Worm (Caenorhabditis elegans) whole organism, mixed stage, embryonic: ENCODE measurements around the gene tag-10.

Source experiments
- M03D4.4 ChIP-seq: sonication (generic microtip); optimal IDR thresholded peaks from 2 replicates; lab custom pipeline; 2017; ENCODE audit warnings: mild to moderate bottlenecking, missing genetic modification characterization, missing compliant biosample characterization
- bed-3 ChIP-seq: fragments of 200-800 bp; sonication (Bioruptor generic); optimal IDR thresholded peaks from 3 replicates; lab custom pipeline; 2018; ENCODE audit warnings: mild to moderate bottlenecking, missing genetic modification characterization, moderate library complexity, missing compliant biosample characterization
- blmp-1 ChIP-seq: fragments of 150-350 bp; optimal IDR thresholded peaks from 2 replicates; lab custom pipeline; 2014; ENCODE audit warnings: missing biosample characterization, missing genetic modification characterization
- ceh-39 ChIP-seq: fragments of 150-350 bp; optimal IDR thresholded peaks from 2 replicates; lab custom pipeline; 2014; ENCODE audit warnings: missing biosample characterization, missing genetic modification characterization
- ceh-83 ChIP-seq: fragments of 200-800 bp; sonication (Bioruptor generic); optimal IDR thresholded peaks from 2 replicates; lab custom pipeline; 2018; ENCODE audit warnings: mild to moderate bottlenecking, missing genetic modification characterization, missing compliant biosample characterization
- ces-1 ChIP-seq: fragments of 150-350 bp; optimal IDR thresholded peaks from 2 replicates; lab custom pipeline; 2014; ENCODE audit warnings: missing biosample characterization, missing genetic modification reagents, missing genetic modification characterization
- cnd-1 ChIP-seq: fragments of 200-800 bp; sonication (Bioruptor generic); optimal IDR thresholded peaks from 2 replicates; lab custom pipeline; 2018; ENCODE audit warnings: mild to moderate bottlenecking, missing genetic modification characterization, missing compliant biosample characterization
- drap-1 ChIP-seq: fragments of 200-800 bp; sonication (Bioruptor generic); optimal IDR thresholded peaks from 3 replicates; lab custom pipeline; 2018; ENCODE audit warnings: mild to moderate bottlenecking, missing genetic modification characterization, missing compliant biosample characterization
- elt-3 ChIP-seq: fragments of 150-350 bp; optimal IDR thresholded peaks from 2 replicates; lab custom pipeline; 2014; ENCODE audit warnings: missing biosample characterization, missing genetic modification characterization
- flh-1 ChIP-seq: fragments of 200-800 bp; sonication (Bioruptor generic); optimal IDR thresholded peaks from 2 replicates; lab custom pipeline; 2018; ENCODE audit warnings: mild to moderate bottlenecking, missing genetic modification characterization, moderate library complexity, missing compliant biosample characterization
- hlh-1 ChIP-seq: fragments of 150-350 bp; optimal IDR thresholded peaks from 2 replicates; lab custom pipeline; 2014; ENCODE audit warnings: missing biosample characterization, missing genetic modification reagents, missing genetic modification characterization
- lin-13 ChIP-seq: fragments of 150-350 bp; optimal IDR thresholded peaks from 2 replicates; lab custom pipeline; 2014; ENCODE audit warnings: missing biosample characterization, missing genetic modification characterization
- lin-32 ChIP-seq: fragments of 200-800 bp; sonication (Bioruptor generic); optimal IDR thresholded peaks from 2 replicates; lab custom pipeline; 2018; ENCODE audit warnings: mild to moderate bottlenecking, missing genetic modification characterization, missing compliant biosample characterization
- lsy-2 ChIP-seq: fragments of 150-350 bp; optimal IDR thresholded peaks from 2 replicates; lab custom pipeline; 2014; ENCODE audit warnings: missing biosample characterization, missing genetic modification characterization
- mab-5 ChIP-seq: fragments of 150-350 bp; optimal IDR thresholded peaks from 2 replicates; lab custom pipeline; 2014; ENCODE audit warnings: missing biosample characterization, missing genetic modification characterization
- mep-1 ChIP-seq: fragments of 150-350 bp; optimal IDR thresholded peaks from 2 replicates; lab custom pipeline; 2017; ENCODE audit warnings: missing biosample characterization, missing genetic modification reagents, missing genetic modification characterization, inconsistent platforms
- mls-2 ChIP-seq: sonication (generic microtip); optimal IDR thresholded peaks from 2 replicates; lab custom pipeline; 2016; ENCODE audit warnings: mild to moderate bottlenecking, missing genetic modification characterization, moderate library complexity, missing compliant biosample characterization
- nhr-12 ChIP-seq: fragments of 150-350 bp; optimal IDR thresholded peaks from 2 replicates; lab custom pipeline; 2014; ENCODE audit warnings: missing biosample characterization, missing genetic modification characterization
- nhr-2 ChIP-seq: fragments of 150-350 bp; optimal IDR thresholded peaks from 2 replicates; lab custom pipeline; 2014; ENCODE audit warnings: missing biosample characterization, missing genetic modification characterization
- nhr-237 ChIP-seq: fragments of 150-350 bp; optimal IDR thresholded peaks from 2 replicates; lab custom pipeline; 2014; ENCODE audit warnings: missing biosample characterization, missing genetic modification characterization
- nhr-28 ChIP-seq: fragments of 150-350 bp; optimal IDR thresholded peaks from 2 replicates; lab custom pipeline; 2014; ENCODE audit warnings: missing biosample characterization, missing genetic modification characterization
- nhr-76 ChIP-seq: sonication (generic microtip); optimal IDR thresholded peaks from 2 replicates; lab custom pipeline; 2017; ENCODE audit warnings: missing biosample characterization, missing genetic modification characterization
- pha-4 ChIP-seq: fragments of 150-350 bp; optimal IDR thresholded peaks from 2 replicates; lab custom pipeline; 2018; ENCODE audit warnings: missing biosample characterization, missing genetic modification reagents, missing genetic modification characterization
- sem-2 ChIP-seq: fragments of 200-800 bp; sonication (Bioruptor generic); optimal IDR thresholded peaks from 2 replicates; lab custom pipeline; 2018; ENCODE audit warnings: mild to moderate bottlenecking, missing genetic modification characterization, missing compliant biosample characterization
- snpc-4 ChIP-seq: fragments of 150-350 bp; optimal IDR thresholded peaks from 2 replicates; lab custom pipeline; 2014; ENCODE audit warnings: missing biosample characterization, missing genetic modification characterization
- sptf-1 ChIP-seq: sonication (generic microtip); optimal IDR thresholded peaks from 2 replicates; lab custom pipeline; 2017; ENCODE audit warnings: mild to moderate bottlenecking, missing genetic modification characterization, moderate library complexity, missing compliant biosample characterization
- unc-120 ChIP-seq: sonication (generic microtip); optimal IDR thresholded peaks from 2 replicates; lab custom pipeline; 2017; ENCODE audit warnings: missing genetic modification characterization, missing compliant biosample characterization; ENCODE audit not compliant: poor library complexity, severe bottlenecking
- unc-39 ChIP-seq: fragments of 150-350 bp; optimal IDR thresholded peaks from 2 replicates; lab custom pipeline; 2014; ENCODE audit warnings: missing biosample characterization, missing genetic modification characterization
- unc-62 ChIP-seq: fragments of 150-350 bp; optimal IDR thresholded peaks from 2 replicates; lab custom pipeline; 2014; ENCODE audit warnings: missing biosample characterization, missing genetic modification reagents, missing genetic modification characterization
- zip-8 ChIP-seq: fragments of 150-350 bp; optimal IDR thresholded peaks from 2 replicates; lab custom pipeline; 2014; ENCODE audit warnings: missing biosample characterization, missing genetic modification characterization
- ztf-11 ChIP-seq: fragments of 150-350 bp; optimal IDR thresholded peaks from 2 replicates; lab custom pipeline; 2014; ENCODE audit warnings: missing biosample characterization, missing genetic modification characterization

tag-10 gene

ce11 chrII:13614516-13614915, 17.9 kb upstream of the tag-10 start:
- TF ChIP-seq lin-32 (GFP tag; lab: Kevin White, UChicago), result no peak
- no peak for TF ChIP-seq nhr-237 (tag; lab: Kevin White, UChicago)
- no peak for TF ChIP-seq unc-120 (tag; lab: Kevin White, UChicago)
- TF ChIP-seq ces-1 (GFP tag; lab: Kevin White, UChicago), result no peak
- no peak for TF ChIP-seq unc-62 (GFP tag; lab: Kevin White, UChicago)
- TF ChIP-seq nhr-28, result no peak
- no peak for TF ChIP-seq cnd-1
- no peak for TF ChIP-seq drap-1 (GFP tag; lab: Kevin White, UChicago)
- TF ChIP-seq bed-3, result no peak
- TF ChIP-seq elt-3 (tag; lab: Kevin White, UChicago), result no peak
- no peak for TF ChIP-seq ceh-83 (GFP tag; lab: Kevin White, UChicago)
- TF ChIP-seq sem-2 (GFP tag; lab: Kevin White, UChicago), result no peak
- TF ChIP-seq mab-5, result no peak
- TF ChIP-seq sptf-1, result no peak
- no peak for TF ChIP-seq pha-4
- no peak for TF ChIP-seq lin-13 (tag; lab: Kevin White, UChicago)
- no peak for TF ChIP-seq lsy-2 (tag; lab: Kevin White, UChicago)
- TF ChIP-seq flh-1, result no peak
- no peak for TF ChIP-seq ztf-11

ce11 chrII:13616000-13616399, 16.4 kb upstream of the tag-10 start, which contains the start of gene gst-14:
TSS of gene gst-14 (minus strand) at chrII:13616100.
- TF ChIP-seq unc-62 (GFP tag; lab: Kevin White, UChicago) (no peak), snpc-4 (tag; lab: Kevin White, UChicago) (no peak)

- peak; percentile 24 for TF ChIP-seq unc-62 (GFP tag; lab: Kevin White, UChicago)
- TF ChIP-seq bed-3, result no peak
These were observed 14.6 kb upstream of the tag-10 start, which contains the start of gene gst-12 for ce11 chrII:13617808-13618207. TSS of gene gst-12 (minus strand) at chrII:13618061.

- TF ChIP-seq ceh-39 (no peak), sptf-1 (no peak), sem-2 (GFP tag; lab: Kevin White, UChicago) (no peak), lsy-2 (tag; lab: Kevin White, UChicago) (no peak), lin-13 (tag; lab: Kevin White, UChicago) (no peak), hlh-1 (tag; lab: Kevin White, UChicago) (no peak), ztf-11 (no peak), M03D4.4 (tag; lab: Kevin White, UChicago) (no peak), unc-39 (tag; lab: Kevin White, UChicago) (no peak)
These were observed 8.1 kb upstream of the tag-10 start, which contains the start of gene gst-16 for ce11 chrII:13624330-13624729. TSS of gene gst-16 (minus strand) at chrII:13624440.

ce11 chrII:13627001-13627400, 5.4 kb upstream of the tag-10 start, which contains the start of gene gst-19:
TSS of gene gst-19 (minus strand) at chrII:13627145.
- TF ChIP-seq elt-3 (tag; lab: Kevin White, UChicago), result no peak
- no peak for TF ChIP-seq sem-2 (GFP tag; lab: Kevin White, UChicago)
- no peak for TF ChIP-seq ceh-83 (GFP tag; lab: Kevin White, UChicago)
- no peak for TF ChIP-seq drap-1 (GFP tag; lab: Kevin White, UChicago)
- TF ChIP-seq nhr-12, result no peak
- no peak for TF ChIP-seq nhr-76 (tag; lab: Kevin White, UChicago)
- no peak for TF ChIP-seq blmp-1 (tag; lab: Kevin White, UChicago)
- TF ChIP-seq lsy-2 (tag; lab: Kevin White, UChicago), result no peak
- TF ChIP-seq nhr-2 (tag; lab: Kevin White, UChicago), result no peak
- no peak for TF ChIP-seq ces-1 (GFP tag; lab: Kevin White, UChicago)
- no peak for TF ChIP-seq unc-62 (GFP tag; lab: Kevin White, UChicago)
- no peak for TF ChIP-seq lin-13 (tag; lab: Kevin White, UChicago)
- no peak for TF ChIP-seq mep-1 (tag; lab: Kevin White, UChicago)
- no peak for TF ChIP-seq cnd-1
- no peak for TF ChIP-seq zip-8

ce11 chrII:13630690-13631089, 1.7 kb upstream of the tag-10 start, which contains the start of the genes gst-17 and gst-18:
TSS of gene gst-17 (minus strand) at chrII:13630790.
TSS of gene gst-18 (minus strand) at chrII:13630887.
- TF ChIP-seq blmp-1 (tag; lab: Kevin White, UChicago), result no peak
- no peak for TF ChIP-seq flh-1
- no peak for TF ChIP-seq mls-2 (tag; lab: Kevin White, UChicago)
- TF ChIP-seq nhr-2 (tag; lab: Kevin White, UChicago), result no peak
- no peak for TF ChIP-seq mep-1 (tag; lab: Kevin White, UChicago)
- TF ChIP-seq ceh-39, result no peak
- TF ChIP-seq ceh-83 (GFP tag; lab: Kevin White, UChicago), result no peak
- TF ChIP-seq ces-1 (GFP tag; lab: Kevin White, UChicago), result no peak
- TF ChIP-seq, all 35 proteins: peak for 0
